Worm (Caenorhabditis elegans) whole organism, L2 larva: ENCODE data around the gene sdz-16.
A peak's percentile ranks its signal among the peaks of the same experiment; 100 is the strongest.

Experiments
- C34F6.9 ChIP-seq: fragments of 150-350 bp; optimal IDR thresholded peaks from 2 replicates; lab custom pipeline; 2014; ENCODE audit warnings: missing biosample characterization, missing genetic modification characterization
- F13H6.1 ChIP-seq: sonication (generic microtip); optimal IDR thresholded peaks from 2 replicates; lab custom pipeline; 2016; ENCODE audit warnings: missing genetic modification characterization, missing compliant biosample characterization
- R02D3.7 ChIP-seq: fragments of 150-350 bp; optimal IDR thresholded peaks from 2 replicates; lab custom pipeline; 2014; ENCODE audit warnings: missing biosample characterization, missing genetic modification characterization
- ZK546.5 ChIP-seq: sonication (generic microtip); optimal IDR thresholded peaks from 2 replicates; lab custom pipeline; 2017; ENCODE audit warnings: missing biosample characterization, missing genetic modification characterization
- alr-1 ChIP-seq: fragments of 150-350 bp; optimal IDR thresholded peaks from 2 replicates; lab custom pipeline; 2014; ENCODE audit warnings: missing biosample characterization, missing genetic modification characterization
- aly-2 ChIP-seq: fragments of 150-350 bp; optimal IDR thresholded peaks from 2 replicates; lab custom pipeline; 2014; ENCODE audit warnings: missing biosample characterization, missing genetic modification characterization
- ama-1 ChIP-seq: fragments of 150-350 bp; optimal IDR thresholded peaks from 2 replicates; lab custom pipeline; 2018; ENCODE audit warnings: inconsistent platforms
- blmp-1 ChIP-seq: sonication (generic microtip); optimal IDR thresholded peaks from 2 replicates; lab custom pipeline; 2017; ENCODE audit warnings: missing genetic modification characterization, mild to moderate bottlenecking, missing compliant biosample characterization, antibody characterized with exemption, moderate library complexity; ENCODE audit not compliant: insufficient read depth
- ceh-82 ChIP-seq: fragments of 150-350 bp; optimal IDR thresholded peaks from 2 replicates; lab custom pipeline; 2014; ENCODE audit warnings: missing biosample characterization, missing genetic modification characterization
- dmd-4 ChIP-seq: sonication (generic microtip); optimal IDR thresholded peaks from 2 replicates; lab custom pipeline; 2017; ENCODE audit warnings: missing biosample characterization, missing genetic modification characterization
- egl-27 ChIP-seq: sonication (generic microtip); optimal IDR thresholded peaks from 3 replicates; lab custom pipeline; 2017; ENCODE audit warnings: missing biosample characterization, missing genetic modification reagents, missing genetic modification characterization
- elt-1 ChIP-seq: fragments of 150-350 bp; optimal IDR thresholded peaks from 2 replicates; lab custom pipeline; 2014; ENCODE audit warnings: missing biosample characterization, missing genetic modification characterization
- elt-3 ChIP-seq: sonication (generic microtip); optimal IDR thresholded peaks from 2 replicates; lab custom pipeline; 2017; ENCODE audit warnings: missing biosample characterization, missing genetic modification characterization
- gmeb-1 ChIP-seq: fragments of 150-350 bp; optimal IDR thresholded peaks from 2 replicates; lab custom pipeline; 2014; ENCODE audit warnings: missing biosample characterization, missing genetic modification characterization
- lin-11 ChIP-seq: fragments of 150-350 bp; sonication (generic microtip); optimal IDR thresholded peaks from 2 replicates; lab custom pipeline; 2014; ENCODE audit warnings: missing biosample characterization, missing genetic modification characterization, inconsistent platforms, mixed read lengths
- lin-13 ChIP-seq: fragments of 150-350 bp; optimal IDR thresholded peaks from 2 replicates; lab custom pipeline; 2014; ENCODE audit warnings: missing biosample characterization, missing genetic modification reagents, missing genetic modification characterization
- lin-39 ChIP-seq: fragments of 150-350 bp; optimal IDR thresholded peaks from 2 replicates; lab custom pipeline; 2014; ENCODE audit warnings: missing biosample characterization, missing genetic modification reagents, missing genetic modification characterization
- mab-5 ChIP-seq: fragments of 150-350 bp; optimal IDR thresholded peaks from 2 replicates; lab custom pipeline; 2014; ENCODE audit warnings: missing biosample characterization, missing genetic modification characterization
- mbf-1 ChIP-seq: sonication (generic microtip); optimal IDR thresholded peaks from 2 replicates; lab custom pipeline; 2017; ENCODE audit warnings: missing biosample characterization, missing genetic modification characterization
- nhr-10 ChIP-seq: sonication (generic microtip); optimal IDR thresholded peaks from 2 replicates; lab custom pipeline; 2017; ENCODE audit warnings: missing biosample characterization, missing genetic modification characterization
- nhr-11 ChIP-seq: fragments of 150-350 bp; optimal IDR thresholded peaks from 2 replicates; lab custom pipeline; 2014; ENCODE audit warnings: missing biosample characterization, missing genetic modification characterization
- nhr-12 ChIP-seq: fragments of 150-350 bp; optimal IDR thresholded peaks from 2 replicates; lab custom pipeline; 2014; ENCODE audit warnings: missing biosample characterization, missing genetic modification characterization
- nhr-129 ChIP-seq: fragments of 150-350 bp; optimal IDR thresholded peaks from 2 replicates; lab custom pipeline; 2014; ENCODE audit warnings: missing biosample characterization, missing genetic modification characterization
- nhr-237 ChIP-seq: fragments of 150-350 bp; optimal IDR thresholded peaks from 2 replicates; lab custom pipeline; 2014; ENCODE audit warnings: missing biosample characterization, missing genetic modification characterization
- nhr-25 ChIP-seq: fragments of 150-350 bp; sonication (generic microtip); optimal IDR thresholded peaks from 3 replicates; lab custom pipeline; 2014; ENCODE audit warnings: missing biosample characterization, missing genetic modification characterization
- nhr-6 ChIP-seq: fragments of 150-350 bp; optimal IDR thresholded peaks from 2 replicates; lab custom pipeline; 2014; ENCODE audit warnings: missing biosample characterization, missing genetic modification characterization
- sem-4 ChIP-seq: fragments of 150-350 bp; optimal IDR thresholded peaks from 2 replicates; lab custom pipeline; 2014; ENCODE audit warnings: missing biosample characterization, missing genetic modification reagents, missing genetic modification characterization
- skn-1 ChIP-seq: sonication (generic microtip); optimal IDR thresholded peaks from 2 replicates; lab custom pipeline; 2017; ENCODE audit warnings: missing biosample characterization, missing genetic modification characterization
- sma-3 ChIP-seq: sonication (generic microtip); optimal IDR thresholded peaks from 2 replicates; lab custom pipeline; 2016; ENCODE audit warnings: missing genetic modification reagents, missing genetic modification characterization, missing compliant biosample characterization
- sma-9 ChIP-seq, 2 experiments: fragments of 150-350 bp in 1 of 2; sonication (generic microtip) in 1 of 2; optimal IDR thresholded peaks; 2 replicates each; lab custom pipeline; 2014 to 2016; ENCODE audit warnings: missing genetic modification characterization in 2 of 2, mild to moderate bottlenecking in 1 of 2, missing biosample characterization in 1 of 2, missing compliant biosample characterization in 1 of 2, missing genetic modification reagents in 1 of 2, moderate library complexity in 1 of 2
- snpc-4 ChIP-seq: fragments of 150-350 bp; optimal IDR thresholded peaks from 2 replicates; lab custom pipeline; 2014; ENCODE audit warnings: missing biosample characterization, missing genetic modification characterization
- unc-39 ChIP-seq: fragments of 150-350 bp; optimal IDR thresholded peaks from 2 replicates; lab custom pipeline; 2014; ENCODE audit warnings: missing biosample characterization, missing genetic modification characterization
- unc-55 ChIP-seq: fragments of 150-350 bp; sonication (generic microtip); optimal IDR thresholded peaks from 3 replicates; lab custom pipeline; 2014; ENCODE audit warnings: missing biosample characterization, missing genetic modification reagents, missing genetic modification characterization
- unc-62 ChIP-seq: fragments of 150-350 bp; optimal IDR thresholded peaks from 2 replicates; lab custom pipeline; 2014; ENCODE audit warnings: missing biosample characterization, missing genetic modification reagents, missing genetic modification characterization
- zag-1 ChIP-seq: fragments of 150-350 bp; optimal IDR thresholded peaks from 2 replicates; lab custom pipeline; 2014; ENCODE audit warnings: missing biosample characterization, missing genetic modification characterization
- ztf-1 ChIP-seq: fragments of 200-800 bp; sonication (Bioruptor generic); conservative IDR thresholded peaks from 2 replicates; pipeline ENCODE4 v1.3.6; 2022; ENCODE audit warnings: missing genetic modification characterization, missing compliant biosample characterization
- ztf-11 ChIP-seq: sonication (generic microtip); optimal IDR thresholded peaks from 2 replicates; lab custom pipeline; 2017; ENCODE audit warnings: missing biosample characterization, missing genetic modification characterization
- ztf-4 ChIP-seq: fragments of 150-350 bp; optimal IDR thresholded peaks from 2 replicates; lab custom pipeline; 2014; ENCODE audit warnings: missing biosample characterization, missing genetic modification characterization

The sdz-16 gene

DNA sequence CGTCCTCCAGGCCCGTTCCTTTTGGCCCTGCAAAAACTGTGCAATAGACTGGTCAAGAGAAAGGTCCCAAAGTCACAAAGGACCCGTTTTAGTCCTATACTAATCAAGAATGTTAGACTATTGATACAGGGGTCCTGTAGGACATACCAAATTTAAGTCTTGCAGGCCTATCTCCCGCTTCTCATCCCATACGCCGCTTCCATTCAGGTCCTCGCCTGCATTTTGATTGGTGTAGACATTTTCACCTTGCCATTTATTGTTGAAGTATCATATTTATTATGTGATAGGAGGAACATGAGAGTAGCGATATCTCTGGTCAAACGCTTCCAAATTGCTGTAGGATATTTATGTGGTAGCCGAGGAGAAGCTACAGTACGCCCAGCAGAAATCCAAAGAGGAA, 10.5 kb downstream of the sdz-16 start:
- TF ChIP-seq nhr-12 (tag; lab: Kevin White, UChicago) (no peak), C34F6.9 (no peak), alr-1 (tag; lab: Kevin White, UChicago) (no peak), elt-1 (tag; lab: Kevin White, UChicago) (no peak), skn-1 (tag; lab: Kevin White, UChicago) (no peak), nhr-11 (no peak), ztf-11 (no peak), mab-5 (tag; lab: Kevin White, UChicago) (no peak), ZK546.5 (no peak), sem-4 (no peak), sma-3 (GFP tag; lab: Kevin White, UChicago) (no peak), F13H6.1 (no peak), ama-1 (lab: Kevin White, UChicago) (no peak), nhr-129 (tag; lab: Kevin White, UChicago) (no peak), unc-62 (no peak), ztf-1 (GFP tag; lab: Robert Waterston, UW) (no peak), ztf-4 (tag; lab: Kevin White, UChicago) (no peak), ceh-82 (no peak), gmeb-1 (tag; lab: Kevin White, UChicago) (no peak)

DNA sequence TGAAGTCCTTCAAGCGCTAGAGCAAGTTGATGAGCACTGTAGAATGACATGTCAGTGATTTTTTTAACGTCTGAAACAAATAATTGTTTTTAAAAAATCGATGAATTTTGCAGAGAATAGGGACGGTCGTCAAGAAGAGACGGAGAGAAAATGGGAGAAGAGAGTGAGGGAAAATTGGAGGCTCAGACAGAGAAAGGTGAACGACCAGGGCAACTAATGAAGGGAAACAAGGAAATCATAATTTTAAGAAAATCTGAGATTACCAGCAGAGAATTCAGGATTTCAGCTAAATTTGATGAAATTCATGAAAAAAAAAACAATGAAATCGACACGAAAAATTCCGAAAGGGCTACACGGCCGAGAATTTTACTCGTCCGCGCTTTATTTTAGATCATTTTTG, 12.7 kb downstream of the sdz-16 start, which contains the start of gene F31E9.6:
Gene F31E9.6 (minus strand): TSS at position 91 of the 400 bp plus-strand sequence.
- TF ChIP-seq lin-39 (tag; lab: Kevin White, UChicago) (no peak), elt-3 (tag; lab: Kevin White, UChicago) (no peak), unc-55 (GFP tag; lab: Kevin White, UChicago) (no peak), dmd-4 (tag; lab: Kevin White, UChicago) (no peak), zag-1 (tag; lab: Kevin White, UChicago) (no peak), blmp-1 (tag; lab: Kevin White, UChicago) (no peak), mab-5 (tag; lab: Kevin White, UChicago) (no peak), ztf-4 (tag; lab: Kevin White, UChicago) (no peak), lin-13 (GFP tag; lab: Kevin White, UChicago) (no peak), ceh-82 (no peak), ztf-1 (GFP tag; lab: Robert Waterston, UW) (no peak), mbf-1 (tag; lab: Kevin White, UChicago) (no peak), nhr-6 (tag; lab: Kevin White, UChicago) (no peak), aly-2 (no peak), nhr-237 (tag; lab: Kevin White, UChicago) (no peak), F13H6.1 (no peak), nhr-10 (no peak), nhr-25 (no peak), egl-27 (tag; lab: Kevin White, UChicago) (no peak), elt-1 (tag; lab: Kevin White, UChicago) (no peak)

DNA sequence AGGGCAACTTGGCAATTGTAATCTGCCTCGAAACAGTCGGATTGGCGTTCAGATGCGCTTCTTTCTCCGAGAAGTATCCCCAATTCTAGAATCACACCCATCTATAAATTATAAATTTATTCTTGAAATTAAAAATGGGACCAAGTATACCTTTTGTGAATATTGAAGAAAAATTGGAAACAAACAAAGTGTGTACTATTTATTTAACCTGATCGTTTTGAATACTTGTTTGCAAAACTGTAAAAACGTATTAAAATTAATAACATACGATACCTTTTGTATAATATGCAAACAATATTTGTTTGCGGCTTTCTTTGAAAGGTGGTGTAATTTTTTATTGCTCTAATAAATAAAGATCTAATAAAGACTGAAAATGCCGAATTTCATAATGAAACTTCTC, 15.4 kb downstream of the sdz-16 start, which contains the start of gene Y61B8B.3:
Gene Y61B8B.3 (minus strand): TSS at position 101 of the 400 bp plus-strand sequence.
- TF ChIP-seq nhr-237 (tag; lab: Kevin White, UChicago), result no peak
- no peak for TF ChIP-seq unc-55 (GFP tag; lab: Kevin White, UChicago)
- TF ChIP-seq C34F6.9, result no peak
- no peak for TF ChIP-seq unc-62
- TF ChIP-seq unc-39 (tag; lab: Kevin White, UChicago), result no peak
- no peak for TF ChIP-seq nhr-12 (tag; lab: Kevin White, UChicago)
- no peak for TF ChIP-seq ceh-82
- TF ChIP-seq elt-3 (tag; lab: Kevin White, UChicago), result no peak
- TF ChIP-seq zag-1 (tag; lab: Kevin White, UChicago), result no peak
- TF ChIP-seq ztf-11, result no peak
- no peak for TF ChIP-seq R02D3.7 (tag; lab: Kevin White, UChicago)
- TF ChIP-seq sma-9 (GFP tag; optimal IDR thresholded peaks at IDR 0.05; lab: Kevin White, UChicago), result no peak
- no peak for TF ChIP-seq sma-9 (tag; optimal IDR thresholded peaks at IDR 0.05; lab: Kevin White, UChicago)
- TF ChIP-seq nhr-25, result no peak
- no peak for TF ChIP-seq lin-11 (tag; lab: Kevin White, UChicago)
- TF ChIP-seq, all 48 proteins: peak for 0

DNA sequence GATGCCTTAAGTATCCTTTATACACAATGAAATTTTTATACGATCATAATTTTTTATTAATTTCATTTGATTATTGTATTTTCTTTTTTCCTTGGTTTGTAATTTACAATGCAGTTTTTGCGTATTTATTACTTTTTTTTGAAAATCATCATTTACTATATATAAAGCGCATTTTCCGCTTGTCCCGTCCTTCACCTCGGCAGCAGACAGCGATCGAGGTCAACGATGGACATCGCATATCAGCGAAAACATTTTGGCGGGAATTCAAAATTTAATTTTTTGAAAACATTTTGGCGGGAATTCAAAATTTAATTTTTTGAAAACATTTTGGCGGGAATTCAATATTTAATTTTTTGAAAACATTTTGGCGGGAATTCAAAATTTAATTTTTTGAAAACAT, 19.8 kb downstream of the sdz-16 start:
- TF ChIP-seq snpc-4 (tag; lab: Kevin White, UChicago), result peak; percentile 5
- TF ChIP-seq C34F6.9, result no peak
- no peak for TF ChIP-seq dmd-4 (tag; lab: Kevin White, UChicago)
- no peak for TF ChIP-seq nhr-6 (tag; lab: Kevin White, UChicago)
